Worm (Caenorhabditis elegans): ENCODE measurements around the gene clec-10.

Gene clec-10

DNA sequence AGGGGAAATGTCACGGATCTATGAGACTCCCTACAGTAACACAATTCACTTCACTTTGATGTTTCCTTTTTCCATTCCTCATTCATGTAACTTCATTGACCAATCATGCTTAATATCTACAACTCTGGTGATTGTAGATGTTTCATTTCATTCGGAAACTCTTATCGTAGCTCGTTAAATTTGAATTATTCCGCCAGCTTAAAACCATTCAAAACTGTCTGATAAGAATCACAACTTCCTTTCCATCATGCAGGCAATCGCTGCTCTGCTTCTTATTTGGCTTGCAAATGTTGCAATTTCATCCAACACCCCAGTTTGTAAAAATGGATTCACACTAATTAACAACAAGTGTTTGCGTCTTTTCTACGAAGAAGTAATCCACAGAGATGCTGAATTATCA, at the start of gene clec-10:
TSS of gene clec-10 (plus strand) at position 244 of the 400 bp plus-strand sequence.
- TF ChIP-seq pqm-1 (tag; optimal IDR thresholded peaks at IDR 0.05), result peak; percentile 84
- TF ChIP-seq lsy-2 (tag; optimal IDR thresholded peaks at IDR 0.05), result no peak
- TF ChIP-seq dve-1 (tag; optimal IDR thresholded peaks at IDR 0.05; ENCODE audit: insufficient read depth), result peak; percentile 28

DNA sequence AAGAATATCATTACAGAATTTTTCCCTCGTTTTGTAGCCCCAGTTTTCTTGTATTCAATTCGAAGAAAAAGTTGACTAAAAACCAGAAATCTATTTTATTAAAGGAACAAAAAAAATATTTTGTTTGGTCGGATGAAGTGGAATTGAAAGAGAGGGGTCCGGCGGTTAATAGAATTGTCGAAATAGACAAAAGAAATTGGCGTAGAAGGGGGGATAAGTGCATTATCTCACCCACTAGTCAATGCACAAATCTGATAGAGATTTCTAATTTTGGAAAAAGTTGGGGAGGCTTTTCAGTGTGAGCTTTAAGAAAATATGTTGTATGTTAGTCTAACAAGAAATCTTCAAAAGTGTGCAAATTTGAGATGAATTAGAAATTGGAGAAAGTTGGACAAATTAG, 48.0 kb upstream of the clec-10 start:
- TF ChIP-seq skn-1 (tag; optimal IDR thresholded peaks at IDR 0.05), result no peak
- no peak for TF ChIP-seq nhr-102 (tag; optimal IDR thresholded peaks at IDR 0.05)
- peak; percentile 80 for TF ChIP-seq ces-1 (GFP tag; optimal IDR thresholded peaks at IDR 0.05)

DNA sequence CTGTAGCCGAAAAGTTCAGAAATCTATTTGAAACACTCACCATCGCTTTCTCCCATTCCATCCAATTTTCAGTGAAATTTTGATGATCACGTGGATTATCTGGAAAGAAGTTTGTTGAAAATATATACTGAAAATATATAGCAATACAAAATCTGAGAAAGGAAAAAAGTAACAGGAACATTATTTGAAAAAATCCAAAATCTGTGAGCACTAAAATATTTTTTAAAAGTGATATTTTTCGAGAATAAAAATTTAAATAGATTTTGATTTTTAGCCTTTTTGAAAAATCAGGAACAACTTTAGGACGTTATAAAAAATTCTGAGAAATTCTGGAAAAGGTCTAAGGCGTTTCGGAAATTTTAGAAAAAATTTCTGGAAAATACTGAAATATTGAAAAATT, 45.5 kb upstream of the clec-10 start, which contains the start of gene dmsr-4:
TSS of gene dmsr-4 (minus strand) at position 101 of the 400 bp plus-strand sequence.
- TF ChIP-seq lir-3 (tag; optimal IDR thresholded peaks at IDR 0.05) (no peak), gei-8 (GFP tag; optimal IDR thresholded peaks at IDR 0.05) (no peak), aha-1 (tag) (peak; percentile 46)

DNA sequence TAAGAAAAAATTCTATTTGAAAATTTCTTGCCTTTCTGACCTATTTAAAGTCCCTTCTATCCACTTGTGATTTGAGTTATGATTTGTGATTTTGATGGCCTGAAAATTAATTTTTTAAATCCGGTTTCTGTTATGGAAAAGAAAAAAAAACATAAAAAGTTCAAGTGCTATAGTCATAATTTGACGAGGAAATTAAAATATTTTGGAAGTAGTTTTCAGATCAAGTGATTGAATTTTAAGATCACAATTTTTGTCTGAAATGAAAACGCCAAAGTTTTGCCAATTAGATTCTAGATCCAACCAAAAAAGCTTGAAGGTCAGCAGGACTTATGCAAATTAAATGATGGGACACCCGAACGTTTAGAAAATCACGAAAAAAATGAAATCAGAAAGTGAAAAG, 35.0 kb upstream of the clec-10 start, which contains the start of gene ptr-3:
TSS of gene ptr-3 (minus strand) at position 101 of the 400 bp plus-strand sequence.
- TF ChIP-seq lim-7 (GFP tag; IDR thresholded peaks at IDR 0.05), result no peak

DNA sequence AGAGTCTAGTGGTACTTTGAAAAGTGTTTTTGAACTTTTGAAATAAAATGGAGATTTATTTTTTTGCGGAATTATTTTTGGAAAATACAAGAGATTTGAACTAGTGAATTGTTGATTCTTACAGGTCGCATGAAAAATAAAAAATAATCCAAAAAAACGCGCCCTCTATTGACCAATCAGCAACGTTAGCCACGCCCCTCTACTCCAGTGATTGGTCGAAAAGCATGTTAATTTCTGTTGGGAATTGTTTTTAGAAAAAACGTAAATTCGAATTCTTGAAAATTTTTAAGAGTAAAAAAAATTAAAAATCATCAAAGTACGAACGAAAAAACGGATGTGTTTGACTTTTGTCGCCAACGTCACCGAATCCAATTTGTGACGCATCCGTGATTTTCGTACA, 32.1 kb upstream of the clec-10 start:
- no peak for TF ChIP-seq unc-62 (GFP tag; optimal IDR thresholded peaks at IDR 0.05 in 1 of 2)
- TF ChIP-seq unc-62 (tag; optimal IDR thresholded peaks at IDR 0.05), result no peak
- TF ChIP-seq Y75B8A.6 (GFP tag; IDR thresholded peaks at IDR 0.05), result no peak
- no peak for TF ChIP-seq nhr-77 (tag; optimal IDR thresholded peaks at IDR 0.05)
- no peak for TF ChIP-seq saeg-2 (GFP tag; IDR thresholded peaks at IDR 0.05)
- no peak for TF ChIP-seq zip-11 (GFP tag; IDR thresholded peaks at IDR 0.05)
- TF ChIP-seq lsy-2 (tag; optimal IDR thresholded peaks at IDR 0.05), result no peak
- TF ChIP-seq daf-19 (GFP tag; conservative IDR thresholded peaks at IDR 0.05), result no peak
- no peak for TF ChIP-seq pha-4 (GFP tag; IDR thresholded peaks at IDR 0.05)
- no peak for TF ChIP-seq pha-4 (tag; optimal IDR thresholded peaks at IDR 0.05)
- no peak for TF ChIP-seq ces-1 (GFP tag; optimal IDR thresholded peaks at IDR 0.05)
- TF ChIP-seq daf-16 (GFP tag; optimal IDR thresholded peaks at IDR 0.05), result no peak
- TF ChIP-seq daf-16 (tag; optimal IDR thresholded peaks at IDR 0.05), result no peak
- TF ChIP-seq duxl-1 (tag; optimal IDR thresholded peaks at IDR 0.05; ENCODE audit: poor library complexity), result no peak
- no peak for TF ChIP-seq T26A8.4 (GFP tag; IDR thresholded peaks at IDR 0.05)
- no peak for TF ChIP-seq ztf-11 (tag; optimal IDR thresholded peaks at IDR 0.05)
- no peak for TF ChIP-seq egl-43 (GFP tag; IDR thresholded peaks at IDR 0.05)
- TF ChIP-seq vab-7 (GFP tag; IDR thresholded peaks at IDR 0.05), result no peak
- no peak for TF ChIP-seq madf-5 (GFP tag; IDR thresholded peaks at IDR 0.05)
- TF ChIP-seq hmg-1.1 (GFP tag; IDR thresholded peaks at IDR 0.05), result no peak
- no peak for TF ChIP-seq ZK546.5 (tag; optimal IDR thresholded peaks at IDR 0.05)

DNA sequence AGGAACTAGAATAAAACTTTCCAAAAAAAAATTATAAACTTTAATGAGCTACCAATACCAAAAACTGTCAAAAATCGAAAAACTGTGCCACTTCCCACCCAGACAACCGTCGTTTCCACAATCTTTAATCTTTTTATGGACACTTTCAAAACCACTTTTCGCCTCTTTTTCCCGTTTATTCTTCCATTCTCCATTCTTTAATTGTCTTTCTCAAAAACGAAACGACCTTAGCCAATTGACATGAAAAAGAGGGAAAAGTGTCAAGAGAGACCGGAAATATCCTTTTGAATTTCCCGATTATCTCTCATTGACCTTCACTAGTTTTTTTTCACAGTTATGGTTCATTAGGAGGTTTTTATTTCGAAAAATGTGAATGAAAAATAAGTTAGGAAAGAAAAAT, 30.9 kb upstream of the clec-10 start:
- no peak for TF ChIP-seq fos-1 (tag; optimal IDR thresholded peaks at IDR 0.05)
- no peak for TF ChIP-seq mdt-29 (GFP tag; IDR thresholded peaks at IDR 0.05)
- no peak for TF ChIP-seq egl-43 (GFP tag; IDR thresholded peaks at IDR 0.05)
- no peak for TF ChIP-seq ceh-82 (tag; optimal IDR thresholded peaks at IDR 0.05)

DNA sequence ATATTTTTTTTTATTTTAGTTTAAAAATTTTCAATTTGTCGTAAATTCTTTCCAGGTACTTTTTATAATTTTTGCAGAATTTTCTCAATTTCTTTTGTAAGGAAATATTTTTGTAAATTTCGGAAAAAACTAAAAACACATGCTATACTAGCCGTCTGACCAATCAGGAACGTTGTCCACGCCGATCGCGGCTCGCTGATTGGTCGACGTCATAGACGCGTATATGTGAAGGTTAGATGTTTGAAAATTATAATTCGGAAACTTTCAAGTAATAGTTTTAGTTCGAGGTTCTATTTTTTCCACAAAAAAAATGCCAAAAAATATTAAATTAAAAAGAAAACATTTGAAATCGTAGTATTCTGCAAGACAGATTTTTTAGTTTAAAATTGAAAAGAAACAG, 30.2 kb upstream of the clec-10 start:
- TF ChIP-seq unc-39 (tag; optimal IDR thresholded peaks at IDR 0.05), result no peak
- TF ChIP-seq ceh-32 (tag; optimal IDR thresholded peaks at IDR 0.05; ENCODE audit: poor library complexity), result no peak
- no peak for TF ChIP-seq zfp-3 (GFP tag; conservative IDR thresholded peaks at IDR 0.05)
- TF ChIP-seq aha-1 (tag), result no peak
- no peak for TF ChIP-seq mes-2 (tag; optimal IDR thresholded peaks at IDR 0.05; ENCODE audit: poor library complexity, severe bottlenecking)
- no peak for TF ChIP-seq daf-16 (GFP tag; optimal IDR thresholded peaks at IDR 0.05)
- TF ChIP-seq daf-16 (tag; optimal IDR thresholded peaks at IDR 0.05), result no peak
- TF ChIP-seq nhr-42 (GFP tag; IDR thresholded peaks at IDR 0.05), result no peak
- TF ChIP-seq jun-1 (tag; optimal IDR thresholded peaks at IDR 0.05), result no peak
- no peak for TF ChIP-seq fkh-10 (GFP tag; optimal IDR thresholded peaks at IDR 0.05)
- no peak for TF ChIP-seq ces-1 (GFP tag; optimal IDR thresholded peaks at IDR 0.05)
- TF ChIP-seq Y5F2A.4 (GFP tag; optimal IDR thresholded peaks at IDR 0.05), result no peak
- no peak for TF ChIP-seq php-3 (GFP tag; IDR thresholded peaks at IDR 0.05)
- TF ChIP-seq lsy-2 (tag; optimal IDR thresholded peaks at IDR 0.05), result no peak
- no peak for TF ChIP-seq snpc-4 (tag; optimal IDR thresholded peaks at IDR 0.05)
- TF ChIP-seq aly-2 (tag; optimal IDR thresholded peaks at IDR 0.05), result no peak
